Worm (Caenorhabditis elegans): ENCODE measurements around the gene str-227.

ce11 chrV:3475021-3475420 lies 43.0 kb upstream of the str-227 start, which contains the start of gene oac-2:
- TF ChIP-seq ztf-29 (GFP tag; IDR thresholded peaks at IDR 0.05) (no peak), ztf-23 (GFP tag; IDR thresholded peaks at IDR 0.05) (no peak), flt-1 (GFP tag; IDR thresholded peaks at IDR 0.05) (no peak), med-1 (GFP tag; optimal IDR thresholded peaks at IDR 0.05; ENCODE audit: insufficient read depth) (no peak), T22C8.4 (GFP tag; IDR thresholded peaks at IDR 0.05) (no peak), klf-2 (GFP tag; conservative IDR thresholded peaks at IDR 0.05) (no peak)

Measured in whole organism, midembryonic.